Fruit fly (Drosophila melanogaster): ENCODE results near the gene mRpL35.

mRpL35 gene

dm6 chr3R:21989770-21990169, 33.6 kb upstream of the mRpL35 start:
- TF ChIP-seq gl (tag; optimal IDR thresholded peaks at IDR 0.05) (no peak), fd96Ca (GFP tag; IDR thresholded peaks at IDR 0.05) (no peak), Snoo (tag; optimal IDR thresholded peaks at IDR 0.05) (no peak), rn (GFP tag; IDR thresholded peaks at IDR 0.05) (0 out of 2 replicates have a peak, but pooled peaks have one; percentile 13), CG8159 (tag; optimal IDR thresholded peaks at IDR 0.05) (no peak), CG9948 (tag; optimal IDR thresholded peaks at IDR 0.05) (no peak), CG4496 (GFP tag; IDR thresholded peaks at IDR 0.05) (peak; percentile 59; the same call in 2 of the 3 replicates), CG32121 (GFP tag; IDR thresholded peaks at IDR 0.05) (0 out of 2 replicates have a peak, but pooled peaks have one; percentile 45), Ets98B (GFP tag; IDR thresholded peaks at IDR 0.05) (peak; percentile 44; the same call in 1 of the 2 replicates), D1 (tag; optimal IDR thresholded peaks at IDR 0.05) (no peak), CG12605 (GFP tag; IDR thresholded peaks at IDR 0.05) (peak; percentile 49; the same call in 1 of the 2 replicates)

- TF ChIP-seq rn (GFP tag; IDR thresholded peaks at IDR 0.05) (no peak), CG12605 (GFP tag; IDR thresholded peaks at IDR 0.05) (no peak), D1 (tag; optimal IDR thresholded peaks at IDR 0.05) (no peak), CG10348 (GFP tag; IDR thresholded peaks at IDR 0.05) (no peak), CG9948 (tag; optimal IDR thresholded peaks at IDR 0.05) (no peak), Pif1A (GFP tag; optimal IDR thresholded peaks at IDR 0.05) (no peak), Snoo (tag; optimal IDR thresholded peaks at IDR 0.05) (no peak), CG15710 (tag; optimal IDR thresholded peaks at IDR 0.05) (no peak), CG14655 (GFP tag; optimal IDR thresholded peaks at IDR 0.05) (no peak), CG34367 (tag; optimal IDR thresholded peaks at IDR 0.05) (no peak), CG8159 (tag; optimal IDR thresholded peaks at IDR 0.05) (no peak), CG32121 (GFP tag; IDR thresholded peaks at IDR 0.05) (no peak)
These were observed 31.7 kb upstream of the mRpL35 start for dm6 chr3R:21991603-21992002.

- TF ChIP-seq CG12605 (GFP tag; IDR thresholded peaks at IDR 0.05) = peak; percentile 49
- TF ChIP-seq CG34367 (tag; optimal IDR thresholded peaks at IDR 0.05) = peak; percentile 52
- TF ChIP-seq rn (GFP tag; IDR thresholded peaks at IDR 0.05) = peak; percentile 52; the same call in 1 of the 2 replicates
- peak; percentile 84 for TF ChIP-seq Ets98B (GFP tag; IDR thresholded peaks at IDR 0.05)
- TF ChIP-seq Snoo (tag; optimal IDR thresholded peaks at IDR 0.05) = peak; percentile 40
- no peak for TF ChIP-seq gl (tag; optimal IDR thresholded peaks at IDR 0.05)
- peak; percentile 70 for TF ChIP-seq CG14655 (GFP tag; optimal IDR thresholded peaks at IDR 0.05)
- peak; percentile 86 for TF ChIP-seq fd96Ca (GFP tag; IDR thresholded peaks at IDR 0.05)
- TF ChIP-seq Pif1B (GFP tag; optimal IDR thresholded peaks at IDR 0.05) = peak; percentile 40
- peak; percentile 85 for TF ChIP-seq CG4496 (GFP tag; IDR thresholded peaks at IDR 0.05)
- TF ChIP-seq D1 (tag; optimal IDR thresholded peaks at IDR 0.05) = no peak
- peak; percentile 60 for TF ChIP-seq CG15710 (tag; optimal IDR thresholded peaks at IDR 0.05)
- TF ChIP-seq CG10348 (GFP tag; IDR thresholded peaks at IDR 0.05) = peak; percentile 43; the same call in 1 of the 2 replicates
- TF ChIP-seq CG8301 (tag; optimal IDR thresholded peaks at IDR 0.05) = peak; percentile 69
- peak; percentile 53 for TF ChIP-seq CG9948 (tag; optimal IDR thresholded peaks at IDR 0.05)
- peak; percentile 53 for TF ChIP-seq CG17806 (tag; optimal IDR thresholded peaks at IDR 0.05)
- TF ChIP-seq Pif1A (GFP tag; optimal IDR thresholded peaks at IDR 0.05) = peak; percentile 74
- TF ChIP-seq CG13204 (GFP tag; optimal IDR thresholded peaks at IDR 0.05) = no peak
- TF ChIP-seq EcR (GFP tag; optimal IDR thresholded peaks at IDR 0.05) = no peak
- TF ChIP-seq CG32121 (GFP tag; IDR thresholded peaks at IDR 0.05) = peak; percentile 72
- TF ChIP-seq CG8159 (tag; optimal IDR thresholded peaks at IDR 0.05) = peak; percentile 48
These were observed 30.4 kb upstream of the mRpL35 start for dm6 chr3R:21992909-21993308.

- TF ChIP-seq CG13204 (GFP tag; optimal IDR thresholded peaks at IDR 0.05) (no peak), gl (tag; optimal IDR thresholded peaks at IDR 0.05) (no peak), CG8301 (tag; optimal IDR thresholded peaks at IDR 0.05) (no peak), CG17806 (tag; optimal IDR thresholded peaks at IDR 0.05) (peak; percentile 4), CG4496 (GFP tag; IDR thresholded peaks at IDR 0.05) (no peak), Pif1B (GFP tag; optimal IDR thresholded peaks at IDR 0.05) (no peak), CG15710 (tag; optimal IDR thresholded peaks at IDR 0.05) (peak; percentile 27), Ets98B (GFP tag; IDR thresholded peaks at IDR 0.05) (no peak), CG12605 (GFP tag; IDR thresholded peaks at IDR 0.05) (no peak), CG9948 (tag; optimal IDR thresholded peaks at IDR 0.05) (no peak), CG8159 (tag; optimal IDR thresholded peaks at IDR 0.05) (peak; percentile 55)
These were observed 24.4 kb upstream of the mRpL35 start for dm6 chr3R:21998877-21999276.

- TF ChIP-seq CG9948 (tag; optimal IDR thresholded peaks at IDR 0.05) = no peak
- TF ChIP-seq CG17806 (tag; optimal IDR thresholded peaks at IDR 0.05) = no peak
- TF ChIP-seq Pif1A (GFP tag; optimal IDR thresholded peaks at IDR 0.05) = peak; percentile 5
These were observed 23.7 kb upstream of the mRpL35 start for dm6 chr3R:21999641-22000040.

dm6 chr3R:22003508-22003907, 19.8 kb upstream of the mRpL35 start:
- TF ChIP-seq CG10348 (GFP tag; IDR thresholded peaks at IDR 0.05) (no peak), D1 (tag; optimal IDR thresholded peaks at IDR 0.05) (no peak), Snoo (tag; optimal IDR thresholded peaks at IDR 0.05) (no peak), CG8159 (tag; optimal IDR thresholded peaks at IDR 0.05) (no peak), fd96Ca (GFP tag; IDR thresholded peaks at IDR 0.05) (no peak), CG32121 (GFP tag; IDR thresholded peaks at IDR 0.05) (no peak), CG14655 (GFP tag; optimal IDR thresholded peaks at IDR 0.05) (no peak), CG8301 (tag; optimal IDR thresholded peaks at IDR 0.05) (no peak), rn (GFP tag; IDR thresholded peaks at IDR 0.05) (no peak), Ets98B (GFP tag; IDR thresholded peaks at IDR 0.05) (no peak), CG17806 (tag; optimal IDR thresholded peaks at IDR 0.05) (no peak), CG12605 (GFP tag; IDR thresholded peaks at IDR 0.05) (no peak), gl (tag; optimal IDR thresholded peaks at IDR 0.05) (no peak), CG13204 (GFP tag; optimal IDR thresholded peaks at IDR 0.05) (no peak), Pif1A (GFP tag; optimal IDR thresholded peaks at IDR 0.05) (no peak), CG34367 (tag; optimal IDR thresholded peaks at IDR 0.05) (no peak), CG9948 (tag; optimal IDR thresholded peaks at IDR 0.05) (no peak), EcR (GFP tag; optimal IDR thresholded peaks at IDR 0.05) (no peak), CG15710 (tag; optimal IDR thresholded peaks at IDR 0.05) (no peak)

Data from whole organism, pupa.